Worm (Caenorhabditis elegans): ENCODE data around the gene str-173.
A peak's percentile ranks its signal among the peaks of the same experiment; 100 is the strongest.

The str-173 gene

DNA sequence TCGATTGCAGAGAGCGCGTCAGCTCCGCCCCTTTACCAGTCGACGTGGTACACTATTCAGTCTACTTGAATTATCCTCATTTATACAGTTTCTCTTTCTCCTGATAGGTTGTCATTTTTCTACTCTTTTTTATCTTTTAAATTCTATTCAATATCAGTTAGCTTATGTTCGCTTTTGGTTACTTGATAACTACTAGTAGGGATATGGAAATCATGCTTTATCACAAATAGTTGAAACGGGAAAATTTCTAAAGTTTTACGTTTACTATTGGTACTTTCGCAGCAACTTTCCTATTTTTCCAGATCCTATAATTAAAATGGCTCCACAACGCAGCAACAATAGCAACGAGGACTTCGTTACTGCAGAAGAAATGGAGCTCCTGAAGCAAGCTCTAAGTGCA, 28.0 kb downstream of the str-173 start, which contains the start of gene sgnh-1:
Gene sgnh-1, plus strand, starts transcription at position 301 of the 400 bp plus-strand sequence.
- TF ChIP-seq elt-3 (tag; optimal IDR thresholded peaks at IDR 0.05) (no peak), nhr-43 (tag; optimal IDR thresholded peaks at IDR 0.05; ENCODE audit: poor library complexity, severe bottlenecking) (no peak), daf-12 (tag; optimal IDR thresholded peaks at IDR 0.05) (no peak), aly-2 (tag; optimal IDR thresholded peaks at IDR 0.05) (no peak), mdl-1 (tag; optimal IDR thresholded peaks at IDR 0.05) (no peak), egl-5 (tag; optimal IDR thresholded peaks at IDR 0.05) (no peak)

- TF ChIP-seq fos-1 (tag; optimal IDR thresholded peaks at IDR 0.05) (no peak), ceh-16 (tag; optimal IDR thresholded peaks at IDR 0.05) (no peak), nhr-12 (tag; optimal IDR thresholded peaks at IDR 0.05) (no peak), tbx-2 (tag; optimal IDR thresholded peaks at IDR 0.05) (no peak), nhr-67 (tag; optimal IDR thresholded peaks at IDR 0.05) (no peak), ceh-9 (tag; optimal IDR thresholded peaks at IDR 0.05) (no peak), mml-1 (tag; optimal IDR thresholded peaks at IDR 0.05) (no peak), fkh-2 (tag; optimal IDR thresholded peaks at IDR 0.05) (no peak), egl-27 (tag; optimal IDR thresholded peaks at IDR 0.05) (no peak), nhr-28 (tag; optimal IDR thresholded peaks at IDR 0.05) (no peak), nhr-77 (tag; optimal IDR thresholded peaks at IDR 0.05) (no peak), nhr-237 (tag; optimal IDR thresholded peaks at IDR 0.05) (no peak), nfya-1 (tag; optimal IDR thresholded peaks at IDR 0.05; ENCODE audit: insufficient read depth) (no peak), ceh-82 (tag; optimal IDR thresholded peaks at IDR 0.05) (no peak)
Measured at ce11 chrIV:4890543-4890942, 29.0 kb downstream of the str-173 start, which contains the start of gene T08B6.9. Gene T08B6.9, plus strand, starts transcription at chrIV:4890843.

- TF ChIP-seq nhr-28 (tag; optimal IDR thresholded peaks at IDR 0.05): no peak
- no peak for TF ChIP-seq elt-2 (tag; optimal IDR thresholded peaks at IDR 0.05)
- TF ChIP-seq nhr-43 (tag; optimal IDR thresholded peaks at IDR 0.05; ENCODE audit: poor library complexity, severe bottlenecking): no peak
- TF ChIP-seq sea-2 (GFP tag; optimal IDR thresholded peaks at IDR 0.05): no peak
- TF ChIP-seq nhr-25 (tag; optimal IDR thresholded peaks at IDR 0.05): no peak
- TF ChIP-seq nhr-76 (tag; optimal IDR thresholded peaks at IDR 0.05): no peak
- TF ChIP-seq unc-62 (GFP tag; optimal IDR thresholded peaks at IDR 0.05): no peak
- no peak for TF ChIP-seq mml-1 (tag; optimal IDR thresholded peaks at IDR 0.05)
- no peak for TF ChIP-seq elt-3 (tag; optimal IDR thresholded peaks at IDR 0.05)
- no peak for TF ChIP-seq unc-39 (tag; optimal IDR thresholded peaks at IDR 0.05)
- no peak for TF ChIP-seq ztf-4 (tag; optimal IDR thresholded peaks at IDR 0.05)
Measured at ce11 chrIV:4903961-4904360, 42.4 kb downstream of the str-173 start, which contains the start of gene str-161. Gene str-161, minus strand, starts transcription at chrIV:4904061.

ce11 chrIV:4905645-4906135, 44.1 kb downstream of the str-173 start, which contains the start of gene T08B6.4:
Gene T08B6.4, plus strand, starts transcription at chrIV:4905695.
- TF ChIP-seq snpc-4 (tag; optimal IDR thresholded peaks at IDR 0.05) (no peak), ceh-28 (tag; optimal IDR thresholded peaks at IDR 0.05) (peak; percentile 79)

- TF ChIP-seq nhr-77 (tag; optimal IDR thresholded peaks at IDR 0.05): no peak
- TF ChIP-seq ztf-11 (tag; optimal IDR thresholded peaks at IDR 0.05): no peak
- no peak for TF ChIP-seq nhr-25 (tag; optimal IDR thresholded peaks at IDR 0.05)
- TF ChIP-seq hmg-11 (tag; optimal IDR thresholded peaks at IDR 0.05): no peak
- no peak for TF ChIP-seq nhr-11 (tag; optimal IDR thresholded peaks at IDR 0.05)
- TF ChIP-seq lin-39 (tag; optimal IDR thresholded peaks at IDR 0.05): no peak
- no peak for TF ChIP-seq mml-1 (tag; optimal IDR thresholded peaks at IDR 0.05)
- TF ChIP-seq snpc-4 (tag; optimal IDR thresholded peaks at IDR 0.05): no peak
- no peak for TF ChIP-seq sea-2 (GFP tag; optimal IDR thresholded peaks at IDR 0.05)
- TF ChIP-seq pqm-1 (tag; optimal IDR thresholded peaks at IDR 0.05): no peak
- TF ChIP-seq nhr-67 (tag; optimal IDR thresholded peaks at IDR 0.05): no peak
- TF ChIP-seq ceh-28 (tag; optimal IDR thresholded peaks at IDR 0.05): no peak
- TF ChIP-seq zag-1 (tag; optimal IDR thresholded peaks at IDR 0.05): no peak
- no peak for TF ChIP-seq ztf-4 (tag; optimal IDR thresholded peaks at IDR 0.05)
- TF ChIP-seq R02D3.7 (tag; optimal IDR thresholded peaks at IDR 0.05): no peak
Measured at ce11 chrIV:4909039-4909438, 47.5 kb downstream of the str-173 start, which contains the start of gene str-159. Gene str-159, plus strand, starts transcription at chrIV:4909339.
